Fruit fly (Drosophila melanogaster): ENCODE measurements around the gene Pex3.

DNA sequence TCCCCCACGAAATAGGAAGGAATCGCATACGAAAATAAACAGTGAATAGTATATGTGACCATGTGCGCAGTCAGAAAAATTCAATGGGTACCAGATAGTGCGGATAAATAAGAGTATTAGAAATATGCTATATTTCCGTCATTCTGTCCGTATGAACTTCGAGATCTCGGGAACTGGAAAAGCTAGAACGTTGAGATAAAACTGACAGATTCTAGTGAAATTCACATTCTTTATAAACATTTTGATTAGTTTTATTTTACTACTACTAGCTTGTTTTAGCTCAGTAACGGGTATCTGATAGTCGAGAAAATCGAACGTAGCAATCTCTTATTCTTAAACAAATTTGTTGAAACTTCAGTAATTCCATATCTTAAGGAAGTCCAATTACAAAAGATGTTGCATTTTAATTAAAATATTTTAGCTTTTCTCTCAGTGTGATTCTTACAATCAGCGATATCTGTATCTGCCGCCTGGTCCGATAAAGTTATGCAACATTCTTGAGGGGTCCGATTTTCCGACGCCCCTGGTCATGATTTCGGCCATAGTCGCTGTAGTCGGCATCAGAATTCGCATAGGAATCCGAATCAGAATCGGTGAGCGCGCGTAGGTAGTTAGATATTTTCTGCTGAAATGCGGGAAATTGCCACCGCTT is 28.4 kb downstream of the Pex3 start:
- no peak for TF ChIP-seq EcR (GFP tag; optimal IDR thresholded peaks at IDR 0.05)
- no peak for TF ChIP-seq CG12605 (GFP tag; IDR thresholded peaks at IDR 0.05)
- no peak for TF ChIP-seq CG4496 (GFP tag; IDR thresholded peaks at IDR 0.05)
- TF ChIP-seq gl (tag; optimal IDR thresholded peaks at IDR 0.05): no peak
- no peak for TF ChIP-seq Snoo (tag; optimal IDR thresholded peaks at IDR 0.05)
- TF ChIP-seq D1 (tag; optimal IDR thresholded peaks at IDR 0.05): no peak

Data from whole organism, pupa.